Worm (Caenorhabditis elegans): ENCODE data around the gene Y57G7A.3.

DNA sequence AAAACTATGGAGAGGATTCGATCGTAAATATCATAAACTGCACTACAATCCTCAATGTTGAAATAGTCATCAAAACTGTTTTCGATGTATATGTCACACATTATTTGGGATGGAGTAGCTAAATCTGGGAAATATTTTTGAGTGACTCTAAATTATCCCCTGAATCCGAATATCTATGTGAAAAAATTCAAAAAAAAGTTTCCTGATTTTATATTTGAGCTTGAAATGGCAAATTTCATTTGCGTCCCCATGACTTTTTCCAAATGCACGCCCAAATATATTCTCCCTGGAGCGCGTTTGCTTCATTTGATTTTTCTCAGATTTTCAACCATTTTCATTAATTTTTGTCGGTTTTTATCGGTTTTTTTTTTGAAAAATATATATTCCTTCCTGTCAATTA lies 7.6 kb downstream of the Y57G7A.3 start, which contains the start of gene srz-64:
- TF ChIP-seq lin-39 (tag; optimal IDR thresholded peaks at IDR 0.05) (no peak), daf-19 (GFP tag; conservative IDR thresholded peaks at IDR 0.05) (no peak), ama-1 (optimal IDR thresholded peaks at IDR 0.05) (no peak), lin-15B (tag; optimal IDR thresholded peaks at IDR 0.05) (no peak), set-16 (GFP tag; IDR thresholded peaks at IDR 0.05) (no peak), fkh-10 (GFP tag; optimal IDR thresholded peaks at IDR 0.05) (no peak), lin-29 (GFP tag; IDR thresholded peaks at IDR 0.05) (no peak), ceh-32 (tag; optimal IDR thresholded peaks at IDR 0.05; ENCODE audit: poor library complexity) (no peak), nhr-11 (tag; optimal IDR thresholded peaks at IDR 0.05) (no peak), aly-2 (tag; optimal IDR thresholded peaks at IDR 0.05) (no peak)

Measured in whole organism, L4 larva.